Worm (Caenorhabditis elegans): ENCODE measurements around the gene W07G1.7.

The W07G1.7 gene

DNA sequence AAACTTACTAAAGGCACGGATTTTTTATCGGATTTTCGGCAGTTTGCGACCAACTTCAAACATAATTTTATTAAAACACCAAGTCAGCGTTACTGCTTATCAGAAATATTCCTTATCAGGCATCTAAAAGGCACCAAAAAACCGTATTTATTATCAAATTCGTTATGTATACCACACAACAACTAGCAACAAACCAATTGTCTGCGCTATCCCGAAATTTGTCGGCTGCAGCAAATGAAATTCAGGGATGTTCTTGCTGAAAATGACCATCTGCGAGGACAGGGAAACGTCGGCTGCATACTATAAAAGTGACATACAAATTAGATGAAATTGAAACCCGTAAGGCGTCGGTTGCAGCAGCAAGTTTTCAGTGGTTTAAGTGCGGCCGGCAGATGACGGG lies 31.8 kb upstream of the W07G1.7 start:
- TF ChIP-seq pqm-1 (tag; optimal IDR thresholded peaks at IDR 0.05) (peak; percentile 35), lsy-12 (tag; optimal IDR thresholded peaks at IDR 0.05) (no peak), mdl-1 (tag; optimal IDR thresholded peaks at IDR 0.05) (no peak)

DNA sequence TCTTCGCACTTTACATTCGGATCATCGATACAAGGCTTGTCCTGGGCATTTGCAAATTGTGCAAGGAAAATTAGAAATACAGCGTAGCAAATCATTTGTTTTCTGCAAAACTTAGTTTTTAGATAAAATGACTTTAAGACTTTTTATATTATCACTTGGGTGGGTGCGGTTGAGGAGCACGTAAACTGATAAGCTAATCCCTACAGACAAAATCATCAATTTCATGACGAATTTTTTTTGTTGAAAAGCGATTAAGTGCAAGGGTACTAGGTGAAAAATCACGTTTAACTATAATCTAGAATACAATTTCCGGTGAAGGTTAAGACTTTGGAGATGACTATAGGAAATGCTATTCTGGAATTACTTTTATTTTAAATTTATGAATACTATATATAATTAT lies 31.3 kb upstream of the W07G1.7 start, which contains the start of gene F01D5.1:
F01D5.1 (minus strand) TSS at position 105 of the 400 bp plus-strand sequence.
- peak; percentile 75 for TF ChIP-seq elt-2 (tag; optimal IDR thresholded peaks at IDR 0.05)
- no peak for TF ChIP-seq nhr-28 (tag; optimal IDR thresholded peaks at IDR 0.05)
- TF ChIP-seq pqm-1 (tag; optimal IDR thresholded peaks at IDR 0.05) = peak; percentile 64
- no peak for TF ChIP-seq egl-27 (tag; optimal IDR thresholded peaks at IDR 0.05)
- no peak for TF ChIP-seq nhr-11 (tag; optimal IDR thresholded peaks at IDR 0.05)

DNA sequence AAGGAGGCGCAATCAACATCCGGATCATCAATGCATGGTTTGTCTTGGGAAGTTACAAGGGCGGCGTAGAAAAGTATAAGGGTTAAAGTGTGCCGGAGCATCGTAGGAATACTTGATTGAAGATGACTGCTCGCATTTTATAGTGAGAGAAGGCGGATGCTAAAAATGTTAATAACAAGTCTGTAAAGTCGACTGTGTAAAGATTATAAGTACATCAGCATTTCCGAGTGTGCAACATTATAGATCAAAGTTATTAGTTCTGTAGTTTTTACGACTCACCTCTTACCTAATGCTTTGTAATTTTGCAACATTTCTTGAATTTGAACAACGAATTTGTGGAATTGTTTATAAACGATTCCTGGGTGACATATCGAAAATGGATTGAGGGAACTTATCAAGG lies 28.8 kb upstream of the W07G1.7 start, which contains the start of gene Y39G8B.7:
Y39G8B.7 (minus strand) TSS at position 101 of the 400 bp plus-strand sequence.
- TF ChIP-seq nhr-12 (tag; optimal IDR thresholded peaks at IDR 0.05) (no peak), R02D3.7 (tag; optimal IDR thresholded peaks at IDR 0.05) (no peak), fkh-2 (tag; optimal IDR thresholded peaks at IDR 0.05) (no peak), daf-12 (tag; optimal IDR thresholded peaks at IDR 0.05) (no peak), pha-4 (tag; optimal IDR thresholded peaks at IDR 0.05) (no peak), nhr-77 (tag; optimal IDR thresholded peaks at IDR 0.05) (no peak), jun-1 (tag; optimal IDR thresholded peaks at IDR 0.05) (no peak), ceh-28 (tag; optimal IDR thresholded peaks at IDR 0.05) (no peak), egl-27 (tag; optimal IDR thresholded peaks at IDR 0.05) (no peak)

DNA sequence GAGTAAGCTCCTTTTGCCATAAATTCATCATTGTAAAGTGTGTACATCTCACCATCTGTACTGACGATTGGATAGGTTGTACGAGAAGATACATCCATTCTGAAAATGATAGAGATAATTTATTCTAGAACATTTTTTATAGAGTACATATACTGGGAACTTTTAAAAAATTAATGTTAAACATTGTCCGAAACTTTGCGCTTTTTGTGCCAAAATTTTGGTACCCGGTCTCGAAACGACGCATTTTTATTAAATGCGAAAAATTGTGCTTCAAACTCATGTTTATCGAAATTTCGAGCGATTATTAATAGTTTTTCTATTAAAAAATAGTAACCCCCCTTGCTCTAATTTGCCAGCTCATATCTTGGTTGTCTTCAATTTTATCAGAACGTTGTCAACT lies 25.6 kb upstream of the W07G1.7 start, which contains the start of gene Y39G8B.5:
Y39G8B.5 (minus strand) TSS at position 101 of the 400 bp plus-strand sequence.
- no peak for TF ChIP-seq nhr-25 (tag; optimal IDR thresholded peaks at IDR 0.05)
- no peak for TF ChIP-seq nhr-77 (tag; optimal IDR thresholded peaks at IDR 0.05)
- no peak for TF ChIP-seq egl-5 (tag; optimal IDR thresholded peaks at IDR 0.05)
- TF ChIP-seq ceh-9 (tag; optimal IDR thresholded peaks at IDR 0.05) = no peak
- TF ChIP-seq zag-1 (tag; optimal IDR thresholded peaks at IDR 0.05) = no peak
- no peak for TF ChIP-seq snpc-4 (tag; optimal IDR thresholded peaks at IDR 0.05)
- TF ChIP-seq fkh-10 (GFP tag; optimal IDR thresholded peaks at IDR 0.05) = no peak
- TF ChIP-seq hmg-11 (tag; optimal IDR thresholded peaks at IDR 0.05) = no peak
- TF ChIP-seq mdl-1 (tag; optimal IDR thresholded peaks at IDR 0.05) = no peak
- TF ChIP-seq unc-62 (GFP tag; optimal IDR thresholded peaks at IDR 0.05) = no peak
- TF ChIP-seq nhr-28 (tag; optimal IDR thresholded peaks at IDR 0.05) = no peak
- no peak for TF ChIP-seq pqm-1 (tag; optimal IDR thresholded peaks at IDR 0.05)
- no peak for TF ChIP-seq eor-1 (tag; optimal IDR thresholded peaks at IDR 0.05)
- TF ChIP-seq skn-1 (tag; optimal IDR thresholded peaks at IDR 0.05) = no peak
- no peak for TF ChIP-seq nhr-237 (tag; optimal IDR thresholded peaks at IDR 0.05)

DNA sequence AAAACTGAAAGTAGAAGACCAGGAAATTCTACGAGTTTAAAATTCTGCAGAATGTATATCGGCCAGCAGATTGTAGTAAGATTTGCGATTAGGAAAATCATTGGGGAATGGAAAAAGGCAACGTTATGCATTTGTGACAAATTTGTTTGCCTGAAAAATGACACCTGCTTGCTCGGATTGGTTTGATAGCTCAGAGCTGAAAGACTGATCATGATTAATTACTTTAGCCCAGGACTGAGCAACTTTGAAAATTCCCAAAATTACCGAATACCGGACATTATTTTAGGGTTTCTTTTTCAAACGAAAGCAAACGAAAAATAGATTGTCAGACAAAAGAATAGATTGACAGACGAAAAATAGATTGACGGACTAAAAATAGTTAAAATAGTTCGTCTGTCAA lies 18.4 kb upstream of the W07G1.7 start, which contains the start of gene sre-47:
sre-47 (minus strand) TSS at position 101 of the 400 bp plus-strand sequence.
- TF ChIP-seq egl-5 (tag; optimal IDR thresholded peaks at IDR 0.05) = no peak
- no peak for TF ChIP-seq R02D3.7 (tag; optimal IDR thresholded peaks at IDR 0.05)
- no peak for TF ChIP-seq fkh-2 (tag; optimal IDR thresholded peaks at IDR 0.05)
- no peak for TF ChIP-seq fos-1 (tag; optimal IDR thresholded peaks at IDR 0.05)
- TF ChIP-seq nhr-11 (tag; optimal IDR thresholded peaks at IDR 0.05) = no peak
- TF ChIP-seq eor-1 (tag; optimal IDR thresholded peaks at IDR 0.05) = no peak
- no peak for TF ChIP-seq mdl-1 (tag; optimal IDR thresholded peaks at IDR 0.05)
- TF ChIP-seq nhr-25 (tag; optimal IDR thresholded peaks at IDR 0.05) = no peak

DNA sequence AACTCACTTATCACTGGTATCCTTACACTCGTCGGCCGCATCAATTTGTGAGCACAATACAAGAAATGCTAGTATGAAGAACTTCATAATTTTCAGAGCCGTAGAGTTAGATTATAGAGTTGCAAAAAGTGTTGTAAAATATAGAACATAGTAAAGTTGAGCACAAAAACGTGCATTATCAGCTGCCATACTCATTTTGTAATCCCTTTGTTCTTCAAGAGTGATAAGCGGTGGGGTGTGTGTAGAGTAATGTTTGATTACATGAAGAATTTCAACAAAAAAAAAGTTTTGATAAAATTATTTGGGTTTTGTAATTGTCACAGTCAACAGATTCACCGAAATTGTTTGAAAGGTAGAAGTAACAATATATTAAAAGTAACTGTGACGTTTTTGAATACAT lies 16.8 kb upstream of the W07G1.7 start, which contains the start of the genes Y39G8B.13 and Y39G8B.10:
Y39G8B.13 (minus strand) TSS at position 125 of the 400 bp plus-strand sequence.
Y39G8B.10 (minus strand) TSS at position 193 of the 400 bp plus-strand sequence.
- TF ChIP-seq ztf-11 (tag; optimal IDR thresholded peaks at IDR 0.05) (no peak), pqm-1 (tag; optimal IDR thresholded peaks at IDR 0.05) (peak; percentile 78), pha-4 (tag; optimal IDR thresholded peaks at IDR 0.05) (no peak), elt-2 (tag; optimal IDR thresholded peaks at IDR 0.05) (peak; percentile 86)

DNA sequence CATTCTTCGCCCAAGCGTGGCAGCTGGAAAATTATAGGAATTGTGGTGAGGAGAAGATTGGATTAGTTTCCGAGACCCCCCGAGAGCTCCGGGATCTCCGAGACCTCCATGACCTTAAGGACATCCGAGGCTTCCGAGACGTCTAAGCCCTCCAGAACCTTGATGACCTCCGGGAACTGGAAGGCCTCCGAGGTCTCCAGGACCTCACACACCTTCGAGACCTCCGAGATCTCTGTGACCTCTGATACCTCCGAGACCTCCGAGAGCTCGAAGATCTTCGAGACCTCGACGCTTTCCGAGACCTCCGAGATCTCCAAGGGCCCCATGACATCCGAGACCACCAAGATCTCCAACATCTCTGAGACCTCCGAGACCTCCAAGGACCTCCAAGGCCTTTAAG lies 16.1 kb upstream of the W07G1.7 start:
- TF ChIP-seq jun-1 (tag; optimal IDR thresholded peaks at IDR 0.05) (no peak), egl-5 (tag; optimal IDR thresholded peaks at IDR 0.05) (no peak), ceh-82 (tag; optimal IDR thresholded peaks at IDR 0.05) (no peak), elt-2 (tag; optimal IDR thresholded peaks at IDR 0.05) (no peak), mdl-1 (tag; optimal IDR thresholded peaks at IDR 0.05) (no peak), daf-12 (tag; optimal IDR thresholded peaks at IDR 0.05) (no peak), skn-1 (tag; optimal IDR thresholded peaks at IDR 0.05) (no peak), mml-1 (tag; optimal IDR thresholded peaks at IDR 0.05) (no peak), ceh-28 (tag; optimal IDR thresholded peaks at IDR 0.05) (no peak), aly-2 (tag; optimal IDR thresholded peaks at IDR 0.05) (no peak), nhr-25 (tag; optimal IDR thresholded peaks at IDR 0.05) (no peak), ztf-4 (tag; optimal IDR thresholded peaks at IDR 0.05) (no peak), hmg-11 (tag; optimal IDR thresholded peaks at IDR 0.05) (no peak)
